Worm (Caenorhabditis elegans) whole organism, young adult: Measurements from ENCODE around the gene lin-31.

Experiments used
- C06A6.2 ChIP-seq: fragments of 200-800 bp; sonication (Bioruptor generic); conservative IDR thresholded peaks from 2 replicates; pipeline ENCODE4 v1.3.6; 2022; ENCODE audit warnings: missing genetic modification characterization, missing compliant biosample characterization
- D2030.7 ChIP-seq: fragments of 200-800 bp; sonication (Bioruptor generic); IDR thresholded peaks from 2 replicates; pipeline ENCODE4 v1.3.6; 2022; ENCODE audit warnings: missing genetic modification reagents, missing genetic modification characterization, missing compliant biosample characterization
- F22D6.2 ChIP-seq: sonication (generic microtip); optimal IDR thresholded peaks from 2 replicates; lab custom pipeline; 2016; ENCODE audit warnings: mild to moderate bottlenecking, missing genetic modification characterization, missing compliant biosample characterization
- F23B12.7 ChIP-seq: sonication (generic microtip); optimal IDR thresholded peaks from 2 replicates; lab custom pipeline; 2017; ENCODE audit warnings: missing genetic modification characterization, mild to moderate bottlenecking, missing compliant biosample characterization, antibody characterized with exemption, moderate library complexity; ENCODE audit not compliant: insufficient read depth
- F39B2.1 ChIP-seq: fragments of 200-800 bp; sonication (Bioruptor generic); IDR thresholded peaks from 2 replicates; pipeline ENCODE4 v1.3.6; 2022; ENCODE audit warnings: missing genetic modification reagents, missing genetic modification characterization, missing compliant biosample characterization
- F55B11.4 ChIP-seq: sonication (generic microtip); optimal IDR thresholded peaks from 2 replicates; lab custom pipeline; 2016; ENCODE audit warnings: missing compliant biosample characterization, missing genetic modification characterization, borderline replicate concordance; ENCODE audit not compliant: insufficient read depth
- F57C9.4 ChIP-seq: sonication (generic microtip); optimal IDR thresholded peaks from 2 replicates; lab custom pipeline; 2017; ENCODE audit warnings: mild to moderate bottlenecking, missing genetic modification characterization, missing compliant biosample characterization
- T07F8.4 ChIP-seq: sonication (generic microtip); optimal IDR thresholded peaks from 2 replicates; lab custom pipeline; 2016; ENCODE audit warnings: mild to moderate bottlenecking, missing genetic modification characterization, moderate library complexity, missing compliant biosample characterization
- T26A5.8 ChIP-seq: sonication (generic microtip); optimal IDR thresholded peaks from 2 replicates; lab custom pipeline; 2016; ENCODE audit warnings: missing genetic modification characterization, missing compliant biosample characterization
- Y79H2A.3 ChIP-seq: fragments of 200-800 bp; sonication (Bioruptor generic); conservative IDR thresholded peaks from 2 replicates; pipeline ENCODE4 v1.3.6; 2022; ENCODE audit warnings: missing genetic modification reagents, missing genetic modification characterization, missing compliant biosample characterization
- ZK185.1 ChIP-seq: sonication (generic microtip); optimal IDR thresholded peaks from 2 replicates; lab custom pipeline; 2016; ENCODE audit warnings: mild to moderate bottlenecking, missing genetic modification characterization, missing compliant biosample characterization; ENCODE audit not compliant: poor library complexity, severe bottlenecking
- akir-1 ChIP-seq: fragments of 200-800 bp; sonication (Bioruptor generic); optimal IDR thresholded peaks from 2 replicates; lab custom pipeline; 2018; ENCODE audit warnings: mild to moderate bottlenecking, missing genetic modification characterization, moderate library complexity, missing compliant biosample characterization
- atf-7 ChIP-seq: sonication (generic microtip); optimal IDR thresholded peaks from 2 replicates; lab custom pipeline; 2017; ENCODE audit warnings: mild to moderate bottlenecking, missing genetic modification characterization, missing compliant biosample characterization
- cebp-1 ChIP-seq, 2 experiments: fragments of 200-800 bp in 1 of 2; sonication (Bioruptor generic) in 1 of 2; sonication (generic microtip) in 1 of 2; IDR thresholded peaks in 1 of 2; optimal IDR thresholded peaks in 1 of 2; 2 replicates each; pipeline versions ENCODE4 v1.3.6 to Lab custom; 2017 to 2022; ENCODE audit warnings: missing compliant biosample characterization in 2 of 2, missing genetic modification characterization in 2 of 2, mild to moderate bottlenecking in 1 of 2, missing genetic modification reagents in 1 of 2, moderate library complexity in 1 of 2
- dpff-1 ChIP-seq: sonication (generic microtip); optimal IDR thresholded peaks from 2 replicates; lab custom pipeline; 2017; ENCODE audit warnings: mild to moderate bottlenecking, missing genetic modification characterization, missing compliant biosample characterization
- dpl-1 ChIP-seq: fragments of 150-350 bp; optimal IDR thresholded peaks from 2 replicates; lab custom pipeline; 2014; ENCODE audit warnings: missing biosample characterization, missing genetic modification reagents, missing genetic modification characterization
- egrh-3 ChIP-seq: fragments of 200-800 bp; sonication (Bioruptor generic); IDR thresholded peaks from 2 replicates; pipeline ENCODE4 v1.3.6; 2022; ENCODE audit warnings: missing genetic modification reagents, missing genetic modification characterization, missing compliant biosample characterization
- ekl-4 ChIP-seq: fragments of 200-800 bp; sonication (Bioruptor generic); IDR thresholded peaks from 2 replicates; pipeline ENCODE4 v1.3.6; 2022; ENCODE audit warnings: missing genetic modification reagents, missing genetic modification characterization, missing compliant biosample characterization
- ets-4 ChIP-seq: fragments of 200-800 bp; sonication (Bioruptor generic); optimal IDR thresholded peaks from 2 replicates; lab custom pipeline; 2018; ENCODE audit warnings: mild to moderate bottlenecking, missing genetic modification characterization, missing compliant biosample characterization
- hlh-26 ChIP-seq: fragments of 200-800 bp; sonication (Bioruptor generic); conservative IDR thresholded peaks from 2 replicates; pipeline ENCODE4 v1.3.6; 2022; ENCODE audit warnings: missing genetic modification reagents, missing genetic modification characterization, missing compliant biosample characterization
- hrde-1 ChIP-seq: sonication (generic microtip); optimal IDR thresholded peaks from 2 replicates; lab custom pipeline; 2016; ENCODE audit warnings: missing genetic modification characterization, mild to moderate bottlenecking, missing compliant biosample characterization, moderate library complexity, missing genotype, missing genetic modification reagents, borderline replicate concordance
- lag-1 ChIP-seq: fragments of 200-800 bp; sonication (Bioruptor generic); IDR thresholded peaks from 2 replicates; pipeline ENCODE4 v1.3.6; 2022; ENCODE audit warnings: missing genetic modification reagents, missing genetic modification characterization, missing compliant biosample characterization
- lin-54 ChIP-seq: fragments of 200-800 bp; sonication (Bioruptor generic); optimal IDR thresholded peaks from 2 replicates; lab custom pipeline; 2018; ENCODE audit warnings: mild to moderate bottlenecking, missing genetic modification characterization, missing compliant biosample characterization
- nfya-1 ChIP-seq: sonication (generic microtip); optimal IDR thresholded peaks from 2 replicates; lab custom pipeline; 2017; ENCODE audit warnings: antibody characterized with exemption, missing compliant biosample characterization, missing genetic modification characterization, borderline replicate concordance; ENCODE audit not compliant: insufficient read depth
- nhr-120 ChIP-seq: fragments of 200-800 bp; sonication (Bioruptor generic); IDR thresholded peaks from 2 replicates; pipeline ENCODE4 v1.3.6; 2022; ENCODE audit warnings: missing genetic modification characterization, missing compliant biosample characterization
- nhr-27 ChIP-seq: fragments of 200-800 bp; sonication (Bioruptor generic); optimal IDR thresholded peaks from 2 replicates; lab custom pipeline; 2018; ENCODE audit warnings: mild to moderate bottlenecking, missing genetic modification characterization, moderate library complexity, missing compliant biosample characterization
- nhr-80 ChIP-seq: sonication (generic microtip); optimal IDR thresholded peaks from 2 replicates; lab custom pipeline; 2016; ENCODE audit warnings: missing genetic modification characterization, missing compliant biosample characterization
- nhr-90 ChIP-seq: sonication (generic microtip); optimal IDR thresholded peaks from 2 replicates; lab custom pipeline; 2016; ENCODE audit warnings: missing genotype, mild to moderate bottlenecking, missing genetic modification characterization, missing compliant biosample characterization
- rcor-1 ChIP-seq: fragments of 200-800 bp; sonication (Bioruptor generic); IDR thresholded peaks from 2 replicates; pipeline ENCODE4 v1.3.6; 2022; ENCODE audit warnings: missing genetic modification reagents, missing genetic modification characterization, missing compliant biosample characterization
- rec-8 ChIP-seq, 2 experiments: sonication (generic microtip); optimal IDR thresholded peaks; 2 replicates each; lab custom pipeline; 2016; ENCODE audit warnings: mild to moderate bottlenecking in 2 of 2, missing genetic modification characterization in 2 of 2, missing genetic modification reagents in 2 of 2, missing genotype in 2 of 2, missing biosample characterization in 1 of 2, missing compliant biosample characterization in 1 of 2, moderate library complexity in 1 of 2
- rpc-1 ChIP-seq, 2 experiments: fragments of 150-350 bp in 1 of 2; sonication (generic microtip) in 1 of 2; optimal IDR thresholded peaks; 2 replicates each; lab custom pipeline; 2014 to 2018; ENCODE audit warnings: missing biosample characterization in 1 of 2, missing genetic modification characterization in 1 of 2, missing genetic modification reagents in 1 of 2, missing genotype in 1 of 2
- sea-2 ChIP-seq: fragments of 200-800 bp; sonication (Bioruptor generic); IDR thresholded peaks from 2 replicates; pipeline ENCODE4 v1.3.6; 2022; ENCODE audit warnings: missing genetic modification characterization, missing compliant biosample characterization
- snpc-1.1 ChIP-seq: sonication (generic microtip); optimal IDR thresholded peaks from 2 replicates; lab custom pipeline; 2017; ENCODE audit warnings: missing genetic modification characterization, mild to moderate bottlenecking, missing compliant biosample characterization, antibody characterized with exemption, moderate library complexity, missing genotype, missing genetic modification reagents; ENCODE audit not compliant: insufficient read depth
- tlf-1 ChIP-seq: fragments of 200-800 bp; sonication (Bioruptor generic); optimal IDR thresholded peaks from 2 replicates; lab custom pipeline; 2018; ENCODE audit warnings: mild to moderate bottlenecking, missing genetic modification characterization, missing compliant biosample characterization
- zfh-2 ChIP-seq: fragments of 200-800 bp; sonication (Bioruptor generic); conservative IDR thresholded peaks from 2 replicates; pipeline ENCODE4 v1.3.6; 2022; ENCODE audit warnings: missing genetic modification reagents, missing genetic modification characterization, missing compliant biosample characterization
- zim-3 ChIP-seq: sonication (generic microtip); optimal IDR thresholded peaks from 2 replicates; lab custom pipeline; 2017; ENCODE audit warnings: mild to moderate bottlenecking, missing genetic modification characterization, moderate library complexity, missing compliant biosample characterization
- ztf-3 ChIP-seq: fragments of 200-800 bp; sonication (Bioruptor generic); optimal IDR thresholded peaks from 2 replicates; lab custom pipeline; 2018; ENCODE audit warnings: mild to moderate bottlenecking, missing genetic modification characterization, missing compliant biosample characterization
- ztf-6 ChIP-seq: fragments of 200-800 bp; sonication (Bioruptor generic); IDR thresholded peaks from 2 replicates; pipeline ENCODE4 v1.3.6; 2022; ENCODE audit warnings: missing genetic modification reagents, missing genetic modification characterization, missing compliant biosample characterization

The lin-31 gene

ce11 chrII:3972153-3972552 lies 10.2 kb upstream of the lin-31 start, which contains the start of gene K10G6.9:
TSS of gene K10G6.9 (plus strand) at chrII:3972262.
- TF ChIP-seq zfh-2 (GFP tag; lab: Robert Waterston, UW) (no peak), Y79H2A.3 (GFP tag; lab: Robert Waterston, UW) (0 out of 2 replicates have a peak, but pooled peaks have one; percentile 70)

ce11 chrII:3974953-3975352 lies 7.4 kb upstream of the lin-31 start, which contains the start of gene cank-26:
TSS of gene cank-26 (minus strand) at chrII:3975065.
- TF ChIP-seq cebp-1 (GFP tag; IDR thresholded peaks at IDR 0.05; lab: Robert Waterston, UW) (no peak), cebp-1 (tag; optimal IDR thresholded peaks at IDR 0.05; lab: Kevin White, UChicago) (no peak), nhr-80 (tag; lab: Kevin White, UChicago) (no peak), F55B11.4 (tag; lab: Kevin White, UChicago) (no peak), ets-4 (no peak), dpl-1 (GFP tag; lab: Kevin White, UChicago) (no peak), F39B2.1 (no peak), snpc-1.1 (tag; lab: Kevin White, UChicago) (no peak), atf-7 (tag; lab: Kevin White, UChicago) (no peak), rpc-1 (optimal IDR thresholded peaks at IDR 0.05; lab: Kevin White, UChicago) (no peak), rpc-1 (tag; optimal IDR thresholded peaks at IDR 0.05; lab: Kevin White, UChicago) (no peak), D2030.7 (GFP tag; lab: Robert Waterston, UW) (no peak), dpff-1 (no peak), hlh-26 (GFP tag; lab: Robert Waterston, UW) (no peak), C06A6.2 (GFP tag; lab: Robert Waterston, UW) (no peak)

ce11 chrII:3975942-3976341 lies 6.4 kb upstream of the lin-31 start, which contains the start of gene dos-2:
TSS of gene dos-2 (plus strand) at chrII:3976242.
- no peak for TF ChIP-seq snpc-1.1 (tag; lab: Kevin White, UChicago)
- no peak for TF ChIP-seq rec-8 (tag; optimal IDR thresholded peaks at IDR 0.05; lab: Kevin White, UChicago)
- no peak for TF ChIP-seq ztf-3 (GFP tag; lab: Kevin White, UChicago)
- no peak for TF ChIP-seq zim-3 (tag; lab: Kevin White, UChicago)
- TF ChIP-seq F57C9.4: no peak
- no peak for TF ChIP-seq rcor-1 (GFP tag; lab: Robert Waterston, UW)
- TF ChIP-seq nhr-120 (GFP tag; lab: Robert Waterston, UW): no peak
- TF ChIP-seq akir-1: no peak
- no peak for TF ChIP-seq T26A5.8 (tag; lab: Kevin White, UChicago)
- no peak for TF ChIP-seq nfya-1 (tag; lab: Kevin White, UChicago)
- TF ChIP-seq lag-1 (GFP tag; lab: Robert Waterston, UW): no peak
- no peak for TF ChIP-seq ztf-6 (GFP tag; lab: Robert Waterston, UW)
- no peak for TF ChIP-seq ZK185.1
- no peak for TF ChIP-seq ekl-4

- TF ChIP-seq lin-54 (GFP tag; lab: Kevin White, UChicago) (no peak), ZK185.1 (no peak), nhr-27 (no peak), sea-2 (GFP tag; lab: Robert Waterston, UW) (no peak)
These were observed 4.2 kb upstream of the lin-31 start for ce11 chrII:3978198-3978597.

ce11 chrII:3980373-3980772 lies 2.0 kb upstream of the lin-31 start:
- no peak for TF ChIP-seq zim-3 (tag; lab: Kevin White, UChicago)
- TF ChIP-seq T07F8.4 (tag; lab: Kevin White, UChicago): no peak
- no peak for TF ChIP-seq nhr-90 (tag; lab: Kevin White, UChicago)
- peak; percentile 55; the same call in 1 of the 2 replicates for TF ChIP-seq zfh-2 (GFP tag; lab: Robert Waterston, UW)
- TF ChIP-seq hrde-1 (tag; lab: Kevin White, UChicago): no peak
- TF ChIP-seq F23B12.7 (tag; lab: Kevin White, UChicago): no peak
- TF ChIP-seq tlf-1: no peak
- TF ChIP-seq F22D6.2 (tag; lab: Kevin White, UChicago): no peak
- TF ChIP-seq egrh-3: peak; percentile 15; the same call in 1 of the 2 replicates
